Worm (Caenorhabditis elegans) whole organism, mixed stage, embryonic: Measurements from ENCODE around the gene smc-4.

Experiments used
- M03D4.4 ChIP-seq: sonication (generic microtip); optimal IDR thresholded peaks from 2 replicates; lab custom pipeline; 2017; ENCODE audit warnings: mild to moderate bottlenecking, missing genetic modification characterization, missing compliant biosample characterization
- elt-1 ChIP-seq: sonication (generic microtip); optimal IDR thresholded peaks from 2 replicates; lab custom pipeline; 2017; ENCODE audit warnings: missing genetic modification characterization, mild to moderate bottlenecking, missing compliant biosample characterization, antibody characterized with exemption, moderate library complexity, borderline replicate concordance; ENCODE audit not compliant: insufficient read depth
- lin-13 ChIP-seq: fragments of 150-350 bp; optimal IDR thresholded peaks from 2 replicates; lab custom pipeline; 2014; ENCODE audit warnings: missing biosample characterization, missing genetic modification characterization
- lsy-2 ChIP-seq: fragments of 150-350 bp; optimal IDR thresholded peaks from 2 replicates; lab custom pipeline; 2014; ENCODE audit warnings: missing biosample characterization, missing genetic modification characterization
- mep-1 ChIP-seq: fragments of 150-350 bp; optimal IDR thresholded peaks from 2 replicates; lab custom pipeline; 2017; ENCODE audit warnings: missing biosample characterization, missing genetic modification reagents, missing genetic modification characterization, inconsistent platforms
- nhr-76 ChIP-seq: sonication (generic microtip); optimal IDR thresholded peaks from 2 replicates; lab custom pipeline; 2017; ENCODE audit warnings: missing biosample characterization, missing genetic modification characterization
- pha-4 ChIP-seq: fragments of 150-350 bp; optimal IDR thresholded peaks from 2 replicates; lab custom pipeline; 2018; ENCODE audit warnings: missing biosample characterization, missing genetic modification reagents, missing genetic modification characterization
- unc-39 ChIP-seq: fragments of 150-350 bp; optimal IDR thresholded peaks from 2 replicates; lab custom pipeline; 2014; ENCODE audit warnings: missing biosample characterization, missing genetic modification characterization
- ztf-11 ChIP-seq: fragments of 150-350 bp; optimal IDR thresholded peaks from 2 replicates; lab custom pipeline; 2014; ENCODE audit warnings: missing biosample characterization, missing genetic modification characterization

DNA sequence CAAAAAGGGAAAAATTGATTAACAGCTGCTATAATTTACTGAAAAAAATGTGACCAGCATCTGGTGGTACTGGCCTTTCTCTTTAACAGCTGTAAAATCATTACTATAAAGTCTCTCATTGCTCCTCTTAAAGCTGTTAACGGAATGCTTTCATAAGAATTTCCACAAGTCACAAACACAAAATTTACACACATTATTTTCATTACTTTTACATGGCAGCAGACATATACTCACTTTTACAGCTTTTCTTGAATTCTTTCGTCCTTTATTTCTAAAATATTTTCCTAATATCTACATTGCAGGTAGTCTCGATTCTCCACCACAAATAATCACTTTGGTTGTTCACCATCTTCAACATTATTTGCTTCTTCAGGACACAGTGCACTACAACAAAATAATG lies 34.0 kb upstream of the smc-4 start, which contains the start of gene imph-1:
- no peak for TF ChIP-seq mep-1 (tag; lab: Kevin White, UChicago)
- no peak for TF ChIP-seq unc-39
- TF ChIP-seq lsy-2 (tag; lab: Kevin White, UChicago), result no peak
- TF ChIP-seq M03D4.4 (tag; lab: Kevin White, UChicago), result no peak
- TF ChIP-seq lin-13, result no peak
- no peak for TF ChIP-seq nhr-76 (tag; lab: Kevin White, UChicago)
- no peak for TF ChIP-seq ztf-11 (tag; lab: Kevin White, UChicago)
- TF ChIP-seq pha-4 (tag; lab: Kevin White, UChicago), result no peak
- TF ChIP-seq elt-1 (tag; lab: Kevin White, UChicago), result no peak
